Worm (Caenorhabditis elegans) whole organism, young adult: Measurements from ENCODE around the gene mif-4.

Experiments
- B0035.1 ChIP-seq: sonication (generic microtip); optimal IDR thresholded peaks from 2 replicates; lab custom pipeline; 2016; ENCODE audit warnings: missing genetic modification characterization, mild to moderate bottlenecking, missing compliant biosample characterization, missing genotype, missing genetic modification reagents
- C17E4.6 ChIP-seq: fragments of 200-800 bp; sonication (Bioruptor generic); IDR thresholded peaks from 2 replicates; pipeline ENCODE4 v1.3.6; 2022; ENCODE audit warnings: missing genetic modification reagents, missing genetic modification characterization, missing compliant biosample characterization
- F10E7.11 ChIP-seq: sonication (generic microtip); optimal IDR thresholded peaks from 2 replicates; lab custom pipeline; 2017; ENCODE audit warnings: mild to moderate bottlenecking, missing genetic modification characterization, moderate library complexity, missing compliant biosample characterization
- F22D6.2 ChIP-seq: sonication (generic microtip); optimal IDR thresholded peaks from 2 replicates; lab custom pipeline; 2016; ENCODE audit warnings: mild to moderate bottlenecking, missing genetic modification characterization, missing compliant biosample characterization
- F57C9.4 ChIP-seq: sonication (generic microtip); optimal IDR thresholded peaks from 2 replicates; lab custom pipeline; 2017; ENCODE audit warnings: mild to moderate bottlenecking, missing genetic modification characterization, missing compliant biosample characterization
- Y53G8AR.9 ChIP-seq: fragments of 200-800 bp; sonication (Bioruptor generic); conservative IDR thresholded peaks from 2 replicates; pipeline ENCODE4 v1.3.6; 2022; ENCODE audit warnings: missing genetic modification reagents, missing genetic modification characterization, missing compliant biosample characterization
- Y56A3A.18 ChIP-seq: fragments of 200-800 bp; sonication (Bioruptor generic); IDR thresholded peaks from 2 replicates; pipeline ENCODE4 v1.3.6; 2022; ENCODE audit warnings: missing genetic modification reagents, missing genetic modification characterization, missing compliant biosample characterization
- Y67H2A.10 ChIP-seq: fragments of 200-800 bp; sonication (Bioruptor generic); conservative IDR thresholded peaks from 2 replicates; pipeline ENCODE4 v1.3.6; 2022; ENCODE audit warnings: missing genetic modification reagents, missing genetic modification characterization, missing compliant biosample characterization
- atf-7 ChIP-seq: sonication (generic microtip); optimal IDR thresholded peaks from 2 replicates; lab custom pipeline; 2017; ENCODE audit warnings: mild to moderate bottlenecking, missing genetic modification characterization, missing compliant biosample characterization
- athp-1 ChIP-seq: sonication (generic microtip); optimal IDR thresholded peaks from 2 replicates; lab custom pipeline; 2017; ENCODE audit warnings: mild to moderate bottlenecking, missing genetic modification characterization, missing compliant biosample characterization
- attf-5 ChIP-seq: fragments of 200-800 bp; sonication (Bioruptor generic); optimal IDR thresholded peaks from 2 replicates; lab custom pipeline; 2018; ENCODE audit warnings: mild to moderate bottlenecking, missing genetic modification characterization, missing compliant biosample characterization
- bed-1 ChIP-seq: fragments of 200-800 bp; sonication (Bioruptor generic); IDR thresholded peaks from 2 replicates; pipeline ENCODE4 v1.3.6; 2022; ENCODE audit warnings: missing genetic modification reagents, missing genetic modification characterization, missing compliant biosample characterization
- cebp-2 ChIP-seq: fragments of 200-800 bp; sonication (Bioruptor generic); IDR thresholded peaks from 2 replicates; pipeline ENCODE4 v1.3.6; 2022; ENCODE audit warnings: missing genetic modification characterization, missing compliant biosample characterization
- ceh-27 ChIP-seq: fragments of 200-800 bp; sonication (Bioruptor generic); optimal IDR thresholded peaks from 2 replicates; lab custom pipeline; 2018; ENCODE audit warnings: mild to moderate bottlenecking, missing genetic modification characterization, moderate library complexity, missing compliant biosample characterization
- ceh-58 ChIP-seq: fragments of 200-800 bp; sonication (Bioruptor generic); IDR thresholded peaks from 2 replicates; pipeline ENCODE4 v1.3.6; 2022; ENCODE audit warnings: missing genetic modification characterization, missing compliant biosample characterization
- chd-7 ChIP-seq: sonication (generic microtip); optimal IDR thresholded peaks from 2 replicates; lab custom pipeline; 2016; ENCODE audit warnings: mild to moderate bottlenecking, missing genetic modification characterization, moderate library complexity, missing compliant biosample characterization
- dox-1 ChIP-seq: fragments of 200-800 bp; sonication (Bioruptor generic); IDR thresholded peaks from 2 replicates; pipeline ENCODE4 v1.3.6; 2022; ENCODE audit warnings: missing genetic modification reagents, missing genetic modification characterization, missing compliant biosample characterization
- dpl-1 ChIP-seq: fragments of 150-350 bp; optimal IDR thresholded peaks from 2 replicates; lab custom pipeline; 2014; ENCODE audit warnings: missing biosample characterization, missing genetic modification reagents, missing genetic modification characterization
- egl-18 ChIP-seq: fragments of 200-800 bp; sonication (Bioruptor generic); IDR thresholded peaks from 2 replicates; pipeline ENCODE4 v1.3.6; 2022; ENCODE audit warnings: missing genetic modification reagents, missing genetic modification characterization, missing compliant biosample characterization
- hlh-12 ChIP-seq: sonication (generic microtip); optimal IDR thresholded peaks from 2 replicates; lab custom pipeline; 2016; ENCODE audit warnings: missing genetic modification characterization, missing compliant biosample characterization
- hmg-1.2 ChIP-seq: fragments of 200-800 bp; sonication (Bioruptor generic); IDR thresholded peaks from 2 replicates; pipeline ENCODE4 v1.3.6; 2022; ENCODE audit warnings: missing genetic modification reagents, missing genetic modification characterization, missing compliant biosample characterization
- hsf-1 ChIP-seq: fragments of 200-800 bp; sonication (Bioruptor generic); IDR thresholded peaks from 2 replicates; pipeline ENCODE4 v1.3.6; 2022; ENCODE audit warnings: missing genetic modification reagents, missing genetic modification characterization, missing compliant biosample characterization
- lin-26 ChIP-seq: fragments of 200-800 bp; sonication (Bioruptor generic); IDR thresholded peaks from 2 replicates; pipeline ENCODE4 v1.3.6; 2022; ENCODE audit warnings: missing genetic modification reagents, missing genetic modification characterization, missing compliant biosample characterization
- lin-35 ChIP-seq, 3 experiments: fragments of 150-350 bp in 2 of 3; sonication (generic microtip) in 1 of 3; optimal IDR thresholded peaks; 2 replicates each; lab custom pipeline; 2014 to 2018; ENCODE audit warnings: missing biosample characterization in 3 of 3, missing genetic modification characterization in 3 of 3, missing genetic modification reagents in 3 of 3
- lin-40 ChIP-seq: sonication (generic microtip); optimal IDR thresholded peaks from 2 replicates; lab custom pipeline; 2016; ENCODE audit warnings: missing genetic modification characterization, mild to moderate bottlenecking, missing compliant biosample characterization, missing genotype, missing genetic modification reagents
- lsy-27 ChIP-seq: sonication (generic microtip); optimal IDR thresholded peaks from 2 replicates; lab custom pipeline; 2017; ENCODE audit warnings: missing genetic modification characterization, mild to moderate bottlenecking, missing compliant biosample characterization, antibody characterized with exemption, missing genotype, borderline replicate concordance; ENCODE audit not compliant: insufficient read depth
- mcd-1 ChIP-seq: fragments of 200-800 bp; sonication (Bioruptor generic); IDR thresholded peaks from 2 replicates; pipeline ENCODE4 v1.3.6; 2022; ENCODE audit warnings: missing genetic modification reagents, missing genetic modification characterization, missing compliant biosample characterization
- mel-28 ChIP-seq: sonication (generic microtip); optimal IDR thresholded peaks from 2 replicates; lab custom pipeline; 2016; ENCODE audit warnings: borderline replicate concordance, mild to moderate bottlenecking, missing genetic modification characterization, missing compliant biosample characterization
- mxl-1 ChIP-seq: sonication (generic microtip); optimal IDR thresholded peaks from 2 replicates; lab custom pipeline; 2016; ENCODE audit warnings: missing genetic modification characterization, missing compliant biosample characterization
- nfyb-1 ChIP-seq: fragments of 200-800 bp; sonication (Bioruptor generic); IDR thresholded peaks from 2 replicates; pipeline ENCODE4 v1.3.6; 2022; ENCODE audit warnings: missing genetic modification reagents, missing genetic modification characterization, missing compliant biosample characterization
- nhr-27 ChIP-seq: fragments of 200-800 bp; sonication (Bioruptor generic); optimal IDR thresholded peaks from 2 replicates; lab custom pipeline; 2018; ENCODE audit warnings: mild to moderate bottlenecking, missing genetic modification characterization, moderate library complexity, missing compliant biosample characterization
- nhr-80 ChIP-seq: sonication (generic microtip); optimal IDR thresholded peaks from 2 replicates; lab custom pipeline; 2016; ENCODE audit warnings: missing genetic modification characterization, missing compliant biosample characterization
- rec-8 ChIP-seq, 2 experiments: sonication (generic microtip); optimal IDR thresholded peaks; 2 replicates each; lab custom pipeline; 2016; ENCODE audit warnings: mild to moderate bottlenecking in 2 of 2, missing genetic modification characterization in 2 of 2, missing genetic modification reagents in 2 of 2, missing genotype in 2 of 2, missing biosample characterization in 1 of 2, missing compliant biosample characterization in 1 of 2, moderate library complexity in 1 of 2
- snpc-1.1 ChIP-seq: sonication (generic microtip); optimal IDR thresholded peaks from 2 replicates; lab custom pipeline; 2017; ENCODE audit warnings: missing genetic modification characterization, mild to moderate bottlenecking, missing compliant biosample characterization, antibody characterized with exemption, moderate library complexity, missing genotype, missing genetic modification reagents; ENCODE audit not compliant: insufficient read depth
- snpc-1.3 ChIP-seq: sonication (generic microtip); optimal IDR thresholded peaks from 2 replicates; lab custom pipeline; 2017; ENCODE audit warnings: missing genetic modification characterization, mild to moderate bottlenecking, missing compliant biosample characterization, antibody characterized with exemption, moderate library complexity, missing genotype, missing genetic modification reagents; ENCODE audit not compliant: insufficient read depth
- snpc-3.4 ChIP-seq: sonication (generic microtip); optimal IDR thresholded peaks from 2 replicates; lab custom pipeline; 2017; ENCODE audit warnings: missing genetic modification characterization, mild to moderate bottlenecking, missing compliant biosample characterization, antibody characterized with exemption, moderate library complexity, missing genotype, missing genetic modification reagents
- sptf-2 ChIP-seq: fragments of 200-800 bp; sonication (Bioruptor generic); optimal IDR thresholded peaks from 2 replicates; lab custom pipeline; 2018; ENCODE audit warnings: mild to moderate bottlenecking, missing genetic modification characterization, missing compliant biosample characterization
- unc-62 ChIP-seq: fragments of 150-350 bp; optimal IDR thresholded peaks from 2 replicates; lab custom pipeline; 2014; ENCODE audit warnings: missing biosample characterization, missing genetic modification reagents, missing genetic modification characterization
- ztf-26 ChIP-seq: sonication (generic microtip); optimal IDR thresholded peaks from 2 replicates; lab custom pipeline; 2017; ENCODE audit warnings: missing genetic modification characterization, missing compliant biosample characterization
- ztf-28 ChIP-seq: fragments of 200-800 bp; sonication (Bioruptor generic); IDR thresholded peaks from 2 replicates; pipeline ENCODE4 v1.3.6; 2022; ENCODE audit warnings: missing genetic modification reagents, missing genetic modification characterization, missing compliant biosample characterization

Gene mif-4

DNA sequence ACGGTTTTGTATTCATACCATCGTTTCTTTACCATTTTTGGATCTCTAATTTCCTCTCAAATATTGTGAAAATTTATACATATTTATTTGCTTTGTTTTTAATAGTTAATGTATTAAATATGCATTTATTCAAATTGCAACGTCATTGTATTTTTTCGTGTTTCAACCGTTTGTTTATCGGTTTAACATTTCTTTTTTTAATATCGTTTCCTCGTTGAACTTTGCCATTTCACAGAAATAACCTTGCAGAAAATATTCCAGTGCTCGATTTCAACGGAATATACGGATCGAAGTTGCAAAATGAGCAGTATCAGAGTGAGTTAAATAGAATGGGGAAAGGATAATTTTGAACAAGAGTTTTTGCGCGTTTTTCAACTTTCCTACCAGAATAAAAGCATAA is 6.5 kb downstream of the mif-4 start, which contains the start of gene seu-1:
Gene seu-1, plus strand, starts transcription at position 301 of the 400 bp plus-strand sequence.
- TF ChIP-seq bed-1 (GFP tag; lab: Robert Waterston, UW) (no peak), lsy-27 (tag; lab: Kevin White, UChicago) (no peak), C17E4.6 (GFP tag; lab: Robert Waterston, UW) (no peak)

DNA sequence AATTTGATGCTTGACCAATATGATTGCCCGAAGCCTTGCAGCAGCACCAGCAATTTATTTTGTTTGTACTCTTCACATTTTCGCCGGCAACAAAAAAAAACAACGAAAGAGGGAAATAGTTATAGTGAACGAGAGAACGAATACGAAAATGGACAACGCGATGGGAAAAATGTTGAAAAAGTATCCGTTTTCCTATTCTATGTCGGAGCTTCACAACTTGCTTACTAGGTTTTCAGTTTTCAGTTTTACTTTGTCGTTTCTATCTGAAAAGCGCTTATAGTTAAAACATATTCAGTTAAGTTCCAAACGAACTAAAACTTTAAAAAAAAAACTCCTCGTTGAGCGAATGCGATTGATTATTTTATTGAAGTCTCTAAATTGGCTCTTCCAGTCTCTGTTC is 7.6 kb downstream of the mif-4 start:
- TF ChIP-seq snpc-3.4: no peak
- TF ChIP-seq mxl-1 (tag; lab: Kevin White, UChicago): no peak
- TF ChIP-seq hlh-12 (tag; lab: Kevin White, UChicago): no peak
- TF ChIP-seq F22D6.2: no peak
- no peak for TF ChIP-seq F57C9.4 (tag; lab: Kevin White, UChicago)
- no peak for TF ChIP-seq cebp-2 (GFP tag; lab: Robert Waterston, UW)
- no peak for TF ChIP-seq dpl-1 (GFP tag; lab: Kevin White, UChicago)
- no peak for TF ChIP-seq Y67H2A.10
- TF ChIP-seq snpc-1.1 (tag; lab: Kevin White, UChicago): no peak
- no peak for TF ChIP-seq ceh-58 (GFP tag; lab: Robert Waterston, UW)
- no peak for TF ChIP-seq ceh-27 (GFP tag; lab: Kevin White, UChicago)
- no peak for TF ChIP-seq ztf-26
- TF ChIP-seq, all 124 proteins: peak for 0

DNA sequence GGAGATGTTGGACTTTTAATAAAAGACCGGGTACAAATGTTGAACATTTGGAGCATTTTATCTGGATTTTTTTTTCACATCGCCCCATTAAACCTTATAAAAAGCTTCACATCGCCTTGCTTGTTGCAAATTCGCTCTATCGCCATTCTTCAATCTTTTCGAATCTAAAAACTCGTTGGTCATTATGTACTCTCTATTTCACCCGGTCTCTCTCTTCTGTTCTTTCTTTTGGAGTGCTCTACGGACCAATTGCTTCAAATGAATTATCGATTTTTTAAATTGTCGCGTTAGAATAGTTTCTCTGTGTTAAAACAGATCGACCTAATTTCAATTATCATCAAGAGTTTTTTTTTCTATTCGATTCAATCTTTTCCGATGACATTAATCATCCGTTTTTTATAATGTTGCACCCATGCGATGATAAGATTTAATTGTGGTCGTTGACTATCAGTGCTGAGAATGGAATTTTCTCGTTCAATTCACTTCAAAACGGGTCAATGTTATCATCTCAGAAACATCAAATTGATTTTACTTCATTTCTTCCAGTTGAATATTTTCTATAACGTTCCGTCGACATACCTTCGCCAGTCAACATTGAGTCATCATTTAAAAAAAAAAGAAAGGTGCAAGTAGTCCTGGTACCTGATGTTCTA is 8.3 kb downstream of the mif-4 start:
- TF ChIP-seq hmg-1.2 (peak; percentile 27; the same call in 1 of the 2 replicates), nhr-80 (tag; lab: Kevin White, UChicago) (peak; percentile 63), attf-5 (peak; percentile 4), lin-35 (GFP tag; optimal IDR thresholded peaks at IDR 0.05; lab: Kevin White, UChicago) (peak in 1 of 3 experiments; percentile 12), snpc-3.4 (no peak), mcd-1 (GFP tag; lab: Robert Waterston, UW) (0 out of 2 replicates have a peak, but pooled peaks have one; percentile 42)

DNA sequence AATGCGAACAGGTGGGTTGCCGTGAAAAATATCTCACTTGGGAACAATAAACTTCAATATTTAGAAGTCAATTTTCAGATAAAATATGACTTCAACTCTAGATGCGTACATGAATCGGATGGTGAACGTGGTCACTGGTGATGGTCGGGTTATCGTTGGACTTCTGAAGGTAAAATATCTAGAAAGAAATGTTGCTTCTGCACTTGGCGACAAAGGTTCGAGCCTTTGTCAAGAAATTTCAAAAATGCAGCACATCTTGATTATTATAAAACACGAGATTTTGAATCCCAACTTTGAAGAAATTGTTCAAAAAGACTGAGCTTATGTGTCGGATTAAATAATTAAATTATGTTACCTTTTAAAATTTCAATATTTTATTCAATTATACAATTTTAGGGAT is 9.3 kb downstream of the mif-4 start, which contains the start of gene lsm-8:
Gene lsm-8, plus strand, starts transcription at position 79 of the 400 bp plus-strand sequence.
- TF ChIP-seq sptf-2: no peak
- TF ChIP-seq snpc-3.4: peak; percentile 11
- no peak for TF ChIP-seq mel-28 (tag; lab: Kevin White, UChicago)
- peak; percentile 48 for TF ChIP-seq hsf-1
- no peak for TF ChIP-seq lin-26 (GFP tag; lab: Robert Waterston, UW)
- no peak for TF ChIP-seq lin-40 (tag; lab: Kevin White, UChicago)
- TF ChIP-seq snpc-1.1 (tag; lab: Kevin White, UChicago): peak; percentile 4
- TF ChIP-seq ztf-28 (GFP tag; lab: Robert Waterston, UW): no peak
- no peak for TF ChIP-seq nhr-27 (tag; lab: Kevin White, UChicago)

DNA sequence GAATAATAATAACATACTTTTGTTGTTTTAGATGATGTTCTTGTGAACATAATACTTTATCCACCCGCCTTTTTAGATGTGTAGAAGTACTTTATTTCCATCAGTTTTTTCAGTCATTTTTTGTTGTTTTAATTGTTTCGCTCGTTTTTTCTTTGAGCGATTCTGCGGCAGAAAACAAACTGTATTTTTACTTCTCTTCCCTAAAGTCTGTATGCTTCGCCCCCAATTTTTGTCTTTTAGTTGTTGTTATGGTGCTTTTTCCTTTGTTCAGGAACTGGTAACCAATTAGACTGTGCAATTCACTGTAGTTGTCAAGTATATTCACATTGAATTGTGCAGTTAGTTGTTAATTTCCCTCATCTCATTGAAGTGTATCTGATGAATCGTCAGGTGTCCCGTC is 10.0 kb downstream of the mif-4 start:
- TF ChIP-seq snpc-3.4: no peak
- TF ChIP-seq nfyb-1 (GFP tag; lab: Robert Waterston, UW): peak; percentile 58
- TF ChIP-seq mxl-1 (tag; lab: Kevin White, UChicago): peak; percentile 40
- no peak for TF ChIP-seq lin-40 (tag; lab: Kevin White, UChicago)
- TF ChIP-seq atf-7 (tag; lab: Kevin White, UChicago): peak; percentile 44
- TF ChIP-seq egl-18 (GFP tag; lab: Robert Waterston, UW): no peak
- peak; percentile 39 for TF ChIP-seq athp-1 (tag; lab: Kevin White, UChicago)
- TF ChIP-seq F10E7.11: peak; percentile 64
- TF ChIP-seq rec-8 (tag; optimal IDR thresholded peaks at IDR 0.05; lab: Kevin White, UChicago): peak in 1 of 2 experiments; percentile 37
- TF ChIP-seq B0035.1 (tag; lab: Kevin White, UChicago): no peak
- no peak for TF ChIP-seq unc-62 (GFP tag; lab: Kevin White, UChicago)
- peak; percentile 46 for TF ChIP-seq chd-7 (tag; lab: Kevin White, UChicago)
- TF ChIP-seq Y53G8AR.9: peak; percentile 40; the same call in 1 of the 2 replicates
- peak; percentile 19 for TF ChIP-seq snpc-1.3 (tag; lab: Kevin White, UChicago)
- TF ChIP-seq dox-1: no peak
- 0 out of 2 replicates have a peak, but pooled peaks have one; percentile 39 for TF ChIP-seq cebp-2 (GFP tag; lab: Robert Waterston, UW)
- 0 out of 2 replicates have a peak, but pooled peaks have one; percentile 71 for TF ChIP-seq Y56A3A.18 (GFP tag; lab: Robert Waterston, UW)
